Worm (Caenorhabditis elegans): Measurements from ENCODE around the gene tbc-1.

tbc-1 gene

ce11 chrX:14959393-14960073, 11.0 kb upstream of the tbc-1 start:
- TF ChIP-seq blmp-1 (tag; optimal IDR thresholded peaks at IDR 0.05; ENCODE audit: insufficient read depth) (no peak), sma-9 (GFP tag; optimal IDR thresholded peaks at IDR 0.05) (no peak), sma-9 (tag; optimal IDR thresholded peaks at IDR 0.05) (no peak), nhr-77 (tag; optimal IDR thresholded peaks at IDR 0.05) (no peak), nhr-129 (tag; optimal IDR thresholded peaks at IDR 0.05) (no peak), C34F6.9 (tag; optimal IDR thresholded peaks at IDR 0.05) (no peak), lsy-2 (tag; optimal IDR thresholded peaks at IDR 0.05) (no peak), nhr-25 (tag; optimal IDR thresholded peaks at IDR 0.05) (no peak), lin-11 (tag; optimal IDR thresholded peaks at IDR 0.05) (no peak), sem-4 (tag; optimal IDR thresholded peaks at IDR 0.05) (no peak)

ce11 chrX:14960841-14961240, 9.7 kb upstream of the tbc-1 start:
- TF ChIP-seq zag-1 (tag; optimal IDR thresholded peaks at IDR 0.05) (no peak), nhr-21 (tag; optimal IDR thresholded peaks at IDR 0.05) (no peak), skn-1 (tag; optimal IDR thresholded peaks at IDR 0.05) (no peak)

- no peak for TF ChIP-seq nhr-11 (tag; optimal IDR thresholded peaks at IDR 0.05)
- TF ChIP-seq nhr-12 (tag; optimal IDR thresholded peaks at IDR 0.05), result no peak
- TF ChIP-seq nhr-21 (tag; optimal IDR thresholded peaks at IDR 0.05), result no peak
- no peak for TF ChIP-seq unc-39 (tag; optimal IDR thresholded peaks at IDR 0.05)
- no peak for TF ChIP-seq skn-1 (tag; optimal IDR thresholded peaks at IDR 0.05)
- no peak for TF ChIP-seq C34F6.9 (tag; optimal IDR thresholded peaks at IDR 0.05)
- no peak for TF ChIP-seq sma-9 (GFP tag; optimal IDR thresholded peaks at IDR 0.05)
- no peak for TF ChIP-seq sma-9 (tag; optimal IDR thresholded peaks at IDR 0.05)
- TF ChIP-seq blmp-1 (tag; optimal IDR thresholded peaks at IDR 0.05; ENCODE audit: insufficient read depth), result no peak
- TF ChIP-seq nhr-23 (tag; optimal IDR thresholded peaks at IDR 0.05), result no peak
- TF ChIP-seq ceh-16 (tag; optimal IDR thresholded peaks at IDR 0.05), result no peak
- TF ChIP-seq alr-1 (tag; optimal IDR thresholded peaks at IDR 0.05), result no peak
- no peak for TF ChIP-seq ceh-82 (tag; optimal IDR thresholded peaks at IDR 0.05)
- TF ChIP-seq crh-2 (tag; optimal IDR thresholded peaks at IDR 0.05), result no peak
- no peak for TF ChIP-seq egl-27 (tag; optimal IDR thresholded peaks at IDR 0.05)
- no peak for TF ChIP-seq nhr-10 (tag; optimal IDR thresholded peaks at IDR 0.05)
- TF ChIP-seq lin-39 (tag; optimal IDR thresholded peaks at IDR 0.05), result no peak
- TF ChIP-seq aly-2 (tag; optimal IDR thresholded peaks at IDR 0.05), result no peak
- no peak for TF ChIP-seq gmeb-1 (tag; optimal IDR thresholded peaks at IDR 0.05)
- TF ChIP-seq snpc-4 (tag; optimal IDR thresholded peaks at IDR 0.05), result no peak
- no peak for TF ChIP-seq peb-1 (tag; optimal IDR thresholded peaks at IDR 0.05)
These were observed 9.1 kb upstream of the tbc-1 start, which contains the start of gene idpp-3 for ce11 chrX:14961471-14961870. Gene idpp-3 (minus strand): TSS chrX:14961571.

ce11 chrX:14962456-14962855, 8.1 kb upstream of the tbc-1 start, which contains the start of gene rgs-10:
Gene rgs-10 (plus strand): TSS chrX:14962756.
- TF ChIP-seq nhr-21 (tag; optimal IDR thresholded peaks at IDR 0.05) (no peak), lsy-2 (tag; optimal IDR thresholded peaks at IDR 0.05) (no peak), nhr-10 (tag; optimal IDR thresholded peaks at IDR 0.05) (no peak), F13H6.1 (tag; optimal IDR thresholded peaks at IDR 0.05) (no peak), zag-1 (tag; optimal IDR thresholded peaks at IDR 0.05) (no peak)

- TF ChIP-seq lin-13 (GFP tag; optimal IDR thresholded peaks at IDR 0.05) (no peak), unc-55 (GFP tag; optimal IDR thresholded peaks at IDR 0.05) (no peak), C34F6.9 (tag; optimal IDR thresholded peaks at IDR 0.05) (no peak), dmd-4 (tag; optimal IDR thresholded peaks at IDR 0.05) (no peak), ZK546.5 (tag; optimal IDR thresholded peaks at IDR 0.05) (no peak), snpc-4 (tag; optimal IDR thresholded peaks at IDR 0.05) (no peak), lin-39 (tag; optimal IDR thresholded peaks at IDR 0.05) (no peak), nhr-77 (tag; optimal IDR thresholded peaks at IDR 0.05) (no peak), mab-5 (tag; optimal IDR thresholded peaks at IDR 0.05) (no peak), blmp-1 (tag; optimal IDR thresholded peaks at IDR 0.05; ENCODE audit: insufficient read depth) (no peak), elt-1 (tag; optimal IDR thresholded peaks at IDR 0.05) (no peak), nhr-11 (tag; optimal IDR thresholded peaks at IDR 0.05) (no peak), F13H6.1 (tag; optimal IDR thresholded peaks at IDR 0.05) (no peak), ztf-11 (tag; optimal IDR thresholded peaks at IDR 0.05) (no peak)
These were observed 6.3 kb upstream of the tbc-1 start, which contains the start of gene rgs-11 for ce11 chrX:14964253-14964652. Gene rgs-11 (plus strand): TSS chrX:14964553.

Data from whole organism, L2 larva.